Fruit fly (Drosophila melanogaster): Measurements from ENCODE around the gene Mgat4b.

DNA sequence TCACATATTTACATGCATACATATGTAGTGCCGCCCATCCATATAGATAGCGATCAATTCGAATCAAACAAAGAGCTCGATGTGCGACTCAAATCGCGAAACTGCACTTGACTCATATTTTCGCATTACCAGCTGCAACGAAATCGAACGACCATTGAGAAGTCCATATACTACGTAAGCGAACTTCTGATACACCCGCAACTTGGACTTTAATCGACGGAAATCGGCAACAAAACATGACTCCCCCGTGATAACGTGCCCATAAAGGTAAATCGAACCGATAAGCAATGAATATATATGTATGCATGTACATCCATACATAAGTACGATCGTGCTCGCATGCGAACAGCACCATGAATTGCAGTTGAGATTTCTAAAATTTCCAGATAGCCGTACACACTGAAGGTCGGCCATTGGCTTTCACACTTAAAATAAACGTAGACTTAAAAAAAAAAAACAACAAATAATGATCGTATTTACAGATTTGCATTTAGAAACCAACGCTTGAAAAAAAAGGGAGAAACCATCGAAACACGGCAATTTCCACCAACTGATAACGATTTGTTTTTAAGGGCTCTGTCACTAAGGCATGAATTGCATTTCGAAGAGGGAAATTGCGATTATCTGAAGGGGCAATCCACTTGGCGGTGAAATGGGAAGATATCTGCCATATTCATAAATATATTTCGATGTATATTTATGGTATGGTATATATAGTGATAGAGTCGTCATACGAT, 13.7 kb upstream of the Mgat4b start:
- TF ChIP-seq CG5204 (GFP tag; optimal IDR thresholded peaks at IDR 0.05) (no peak), Clk (GFP tag; optimal IDR thresholded peaks at IDR 0.05) (no peak), CG7101 (tag; optimal IDR thresholded peaks at IDR 0.05) (no peak), pad (GFP tag; optimal IDR thresholded peaks at IDR 0.05) (no peak), CG14711 (tag; optimal IDR thresholded peaks at IDR 0.05) (no peak), bab1 (GFP tag; optimal IDR thresholded peaks at IDR 0.05) (no peak), tj (GFP tag; optimal IDR thresholded peaks at IDR 0.05) (peak; percentile 43), Mnt (GFP tag; optimal IDR thresholded peaks at IDR 0.05) (no peak), Crg-1 (GFP tag; optimal IDR thresholded peaks at IDR 0.05) (no peak)
